Worm (Caenorhabditis elegans) whole organism, L2 larva: ENCODE measurements around the gene gakh-1.

Experiments used
- C34F6.9 ChIP-seq: fragments of 150-350 bp; optimal IDR thresholded peaks from 2 replicates; lab custom pipeline; 2014; ENCODE audit warnings: missing biosample characterization, missing genetic modification characterization
- ZK546.5 ChIP-seq: sonication (generic microtip); optimal IDR thresholded peaks from 2 replicates; lab custom pipeline; 2017; ENCODE audit warnings: missing biosample characterization, missing genetic modification characterization
- ama-1 ChIP-seq: fragments of 150-350 bp; optimal IDR thresholded peaks from 2 replicates; lab custom pipeline; 2018; ENCODE audit warnings: inconsistent platforms
- blmp-1 ChIP-seq: sonication (generic microtip); optimal IDR thresholded peaks from 2 replicates; lab custom pipeline; 2017; ENCODE audit warnings: missing genetic modification characterization, mild to moderate bottlenecking, missing compliant biosample characterization, antibody characterized with exemption, moderate library complexity; ENCODE audit not compliant: insufficient read depth
- lin-39 ChIP-seq: fragments of 150-350 bp; optimal IDR thresholded peaks from 2 replicates; lab custom pipeline; 2014; ENCODE audit warnings: missing biosample characterization, missing genetic modification reagents, missing genetic modification characterization
- lsy-2 ChIP-seq, 2 experiments: fragments of 150-350 bp in 1 of 2; sonication (generic microtip) in 1 of 2; optimal IDR thresholded peaks; 2 replicates each; lab custom pipeline; 2014 to 2017; ENCODE audit warnings: missing biosample characterization in 2 of 2, missing genetic modification characterization in 2 of 2
- mdl-1 ChIP-seq, 2 experiments: fragments of 150-350 bp in 1 of 2; sonication (generic microtip) in 1 of 2; optimal IDR thresholded peaks; 2 replicates each; lab custom pipeline; 2017; ENCODE audit warnings: missing biosample characterization in 2 of 2, missing genetic modification characterization in 2 of 2
- nhr-10 ChIP-seq: sonication (generic microtip); optimal IDR thresholded peaks from 2 replicates; lab custom pipeline; 2017; ENCODE audit warnings: missing biosample characterization, missing genetic modification characterization
- nhr-11 ChIP-seq: fragments of 150-350 bp; optimal IDR thresholded peaks from 2 replicates; lab custom pipeline; 2014; ENCODE audit warnings: missing biosample characterization, missing genetic modification characterization
- unc-39 ChIP-seq: fragments of 150-350 bp; optimal IDR thresholded peaks from 2 replicates; lab custom pipeline; 2014; ENCODE audit warnings: missing biosample characterization, missing genetic modification characterization

- TF ChIP-seq lin-39 (no peak), unc-39 (tag; lab: Kevin White, UChicago) (no peak), C34F6.9 (tag; lab: Kevin White, UChicago) (no peak), ama-1 (lab: Kevin White, UChicago) (no peak), blmp-1 (no peak), ZK546.5 (tag; lab: Kevin White, UChicago) (no peak), mdl-1 (tag; optimal IDR thresholded peaks at IDR 0.05; lab: Kevin White, UChicago) (no peak), nhr-10 (no peak), nhr-11 (tag; lab: Kevin White, UChicago) (no peak), lsy-2 (tag; optimal IDR thresholded peaks at IDR 0.05; lab: Kevin White, UChicago) (no peak)
Measured at ce11 chrX:5794432-5794831, 12.1 kb downstream of the gakh-1 start.
